Worm (Caenorhabditis elegans) whole organism, late embryonic: Measurements from ENCODE around the gene Y82E9BL.3.

Experiments
- ceh-18 ChIP-seq: sonication (generic microtip); optimal IDR thresholded peaks from 2 replicates; lab custom pipeline; 2016; ENCODE audit warnings: missing genetic modification characterization, missing compliant biosample characterization
- ceh-9 ChIP-seq: sonication (generic microtip); optimal IDR thresholded peaks from 2 replicates; lab custom pipeline; 2016; ENCODE audit warnings: mild to moderate bottlenecking, missing genetic modification characterization, inconsistent platforms, missing compliant biosample characterization
- dmd-4 ChIP-seq: sonication (generic microtip); optimal IDR thresholded peaks from 2 replicates; lab custom pipeline; 2016; ENCODE audit warnings: borderline replicate concordance, missing genetic modification characterization, missing compliant biosample characterization
- eyg-1 ChIP-seq: sonication (generic microtip); optimal IDR thresholded peaks from 2 replicates; lab custom pipeline; 2016; ENCODE audit warnings: missing genotype, missing genetic modification characterization, missing compliant biosample characterization
- fkh-10 ChIP-seq: fragments of 150-350 bp; optimal IDR thresholded peaks from 2 replicates; lab custom pipeline; 2014; ENCODE audit warnings: missing biosample characterization, missing genetic modification reagents, missing genetic modification characterization
- hlh-30 ChIP-seq: sonication (generic microtip); optimal IDR thresholded peaks from 2 replicates; lab custom pipeline; 2017; ENCODE audit warnings: antibody characterized with exemption, missing genetic modification characterization, missing compliant biosample characterization; ENCODE audit not compliant: insufficient read depth
- lin-11 ChIP-seq: fragments of 200-800 bp; sonication (Bioruptor generic); optimal IDR thresholded peaks from 2 replicates; lab custom pipeline; 2018; ENCODE audit warnings: mild to moderate bottlenecking, missing genetic modification characterization, missing compliant biosample characterization
- nhr-11 ChIP-seq: fragments of 150-350 bp; optimal IDR thresholded peaks from 2 replicates; lab custom pipeline; 2014; ENCODE audit warnings: missing biosample characterization, missing genetic modification characterization
- ref-2 ChIP-seq: sonication (generic microtip); optimal IDR thresholded peaks from 2 replicates; lab custom pipeline; 2016; ENCODE audit warnings: missing genetic modification characterization, missing compliant biosample characterization
- sox-4 ChIP-seq: sonication (generic microtip); optimal IDR thresholded peaks from 2 replicates; lab custom pipeline; 2017; ENCODE audit warnings: mild to moderate bottlenecking, missing genetic modification characterization, inconsistent platforms, missing compliant biosample characterization
- ttx-3 ChIP-seq: sonication (generic microtip); optimal IDR thresholded peaks from 2 replicates; lab custom pipeline; 2016; ENCODE audit warnings: missing genetic modification reagents, missing genetic modification characterization, missing compliant biosample characterization
- unc-86 ChIP-seq: sonication (generic microtip); optimal IDR thresholded peaks from 2 replicates; lab custom pipeline; 2016; ENCODE audit warnings: missing genetic modification characterization, missing compliant biosample characterization

DNA sequence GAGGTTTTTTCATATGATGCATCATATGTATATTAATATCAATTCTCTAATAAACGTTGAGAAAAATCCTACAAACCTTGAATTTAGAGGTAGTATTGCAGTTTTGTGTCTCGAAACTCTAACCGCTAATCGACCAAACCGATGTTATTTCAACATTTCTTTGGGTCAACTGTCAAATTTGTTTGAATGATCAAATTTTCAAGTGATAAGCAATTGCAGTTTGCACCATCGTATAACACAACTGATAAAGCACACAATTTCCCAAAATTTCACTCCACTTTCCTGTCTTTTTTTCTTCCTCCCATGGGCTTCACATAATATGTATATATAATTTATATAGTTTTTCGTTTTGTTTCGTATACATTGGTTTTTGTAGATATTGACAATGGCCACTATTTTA is 33.4 kb upstream of the Y82E9BL.3 start, which contains the start of the genes fbxa-138 and Y82E9BR.5:
- TF ChIP-seq sox-4 (tag; lab: Kevin White, UChicago) (no peak), fkh-10 (GFP tag; lab: Kevin White, UChicago) (no peak), ceh-18 (tag; lab: Kevin White, UChicago) (no peak), lin-11 (tag; lab: Kevin White, UChicago) (no peak), nhr-11 (tag; lab: Kevin White, UChicago) (no peak), ref-2 (tag; lab: Kevin White, UChicago) (no peak), eyg-1 (no peak), dmd-4 (tag; lab: Kevin White, UChicago) (no peak), ttx-3 (tag; lab: Kevin White, UChicago) (no peak), ceh-9 (no peak), hlh-30 (no peak), unc-86 (tag; lab: Kevin White, UChicago) (no peak)
